Worm (Caenorhabditis elegans): Measurements from ENCODE around the gene wdr-5.2.

wdr-5.2 gene

DNA sequence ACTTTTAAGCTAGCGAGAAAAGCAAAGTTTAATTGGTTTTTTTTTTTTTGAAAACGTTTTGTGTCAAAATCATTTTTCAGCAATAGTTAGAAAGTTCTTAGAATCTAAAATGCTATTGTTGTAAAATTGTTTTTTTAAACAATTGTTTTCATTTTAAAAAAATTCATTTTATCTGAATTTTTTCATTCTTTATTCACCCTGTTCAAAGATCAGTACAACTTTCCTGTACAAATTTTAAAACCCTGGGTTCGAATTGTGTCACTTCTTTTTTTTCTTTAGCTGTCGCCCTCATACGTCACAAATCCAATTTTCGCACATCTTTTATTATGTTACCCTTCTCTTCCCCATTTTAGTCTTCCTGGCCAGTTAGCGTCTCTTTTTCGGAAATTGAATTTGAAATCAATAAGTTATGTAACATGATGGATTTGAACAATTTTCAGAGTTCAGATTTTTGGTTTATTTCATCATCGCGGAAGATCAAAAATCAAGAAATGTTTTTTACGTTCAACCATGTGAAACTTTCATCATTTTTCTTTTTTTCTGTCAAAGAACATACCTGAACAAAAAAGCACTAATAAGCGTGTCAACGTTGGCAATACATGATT is 6.9 kb downstream of the wdr-5.2 start (continued):
- no peak for TF ChIP-seq efl-3 (GFP tag; optimal IDR thresholded peaks at IDR 0.05)
- no peak for TF ChIP-seq isw-1 (GFP tag; IDR thresholded peaks at IDR 0.05)
- TF ChIP-seq nhr-84 (tag; optimal IDR thresholded peaks at IDR 0.05), result no peak
- TF ChIP-seq pag-3 (tag; optimal IDR thresholded peaks at IDR 0.05; ENCODE audit: borderline replicate concordance, insufficient read depth), result no peak
- no peak for TF ChIP-seq snpc-4 (tag; optimal IDR thresholded peaks at IDR 0.05)
- no peak for TF ChIP-seq elt-3 (tag; optimal IDR thresholded peaks at IDR 0.05)
- TF ChIP-seq F16B12.6 (tag; optimal IDR thresholded peaks at IDR 0.05), result no peak
- no peak for TF ChIP-seq elt-2 (tag; optimal IDR thresholded peaks at IDR 0.05)
- no peak for TF ChIP-seq nhr-19 (GFP tag; conservative IDR thresholded peaks at IDR 0.05)
- no peak for TF ChIP-seq xbp-1 (tag; optimal IDR thresholded peaks at IDR 0.05)
- no peak for TF ChIP-seq mdl-1 (tag; optimal IDR thresholded peaks at IDR 0.05)
- TF ChIP-seq lin-15B (tag; optimal IDR thresholded peaks at IDR 0.05), result no peak
- peak; percentile 60 for TF ChIP-seq nhr-71 (tag; optimal IDR thresholded peaks at IDR 0.05)
- no peak for TF ChIP-seq pax-3 (tag; optimal IDR thresholded peaks at IDR 0.05)
- TF ChIP-seq unc-98 (GFP tag; IDR thresholded peaks at IDR 0.05), result no peak
- no peak for TF ChIP-seq vab-15 (tag; optimal IDR thresholded peaks at IDR 0.05)
- TF ChIP-seq ets-5 (GFP tag; IDR thresholded peaks at IDR 0.05), result no peak
- TF ChIP-seq egl-13 (tag; optimal IDR thresholded peaks at IDR 0.05), result no peak
- TF ChIP-seq unc-130 (tag; optimal IDR thresholded peaks at IDR 0.05), result no peak
- no peak for TF ChIP-seq snu-23 (GFP tag; optimal IDR thresholded peaks at IDR 0.05)
- no peak for TF ChIP-seq rnt-1 (tag; optimal IDR thresholded peaks at IDR 0.05)
- no peak for TF ChIP-seq mab-9 (GFP tag; IDR thresholded peaks at IDR 0.05)
- TF ChIP-seq irx-1 (tag; optimal IDR thresholded peaks at IDR 0.05), result no peak
- TF ChIP-seq skn-1 (tag; optimal IDR thresholded peaks at IDR 0.05), result no peak
- no peak for TF ChIP-seq nhr-28 (tag; optimal IDR thresholded peaks at IDR 0.05)
- TF ChIP-seq ztf-4 (tag; optimal IDR thresholded peaks at IDR 0.05), result no peak
- no peak for TF ChIP-seq hlh-17 (GFP tag; optimal IDR thresholded peaks at IDR 0.05; ENCODE audit: borderline replicate concordance)
- TF ChIP-seq ces-1 (GFP tag; optimal IDR thresholded peaks at IDR 0.05), result peak; percentile 98
- no peak for TF ChIP-seq alr-1 (tag; optimal IDR thresholded peaks at IDR 0.05; ENCODE audit: borderline replicate concordance)
- no peak for TF ChIP-seq aha-1 (tag; optimal IDR thresholded peaks at IDR 0.05)

DNA sequence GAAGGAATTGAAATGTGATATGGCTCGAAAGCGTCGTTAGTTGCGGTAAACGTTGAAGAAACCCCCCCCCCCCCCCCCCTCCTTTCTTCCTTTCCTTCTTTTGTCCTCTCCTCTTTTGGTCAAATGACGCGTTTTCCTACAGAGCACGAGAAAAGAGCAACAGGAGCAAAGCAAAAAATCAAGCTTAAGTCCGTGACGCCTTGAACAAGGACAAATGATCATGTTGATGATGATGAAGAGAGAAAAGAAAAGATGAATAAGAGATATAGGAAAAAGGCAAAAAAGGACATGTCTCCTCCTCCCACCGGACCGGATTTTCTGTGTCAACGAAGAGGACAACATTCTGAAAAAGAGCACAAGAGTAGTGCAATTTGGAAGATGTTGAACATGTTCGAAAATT is 9.7 kb downstream of the wdr-5.2 start:
- TF ChIP-seq lin-14 (GFP tag; optimal IDR thresholded peaks at IDR 0.05), result peak; percentile 39
- TF ChIP-seq fkh-10 (GFP tag; optimal IDR thresholded peaks at IDR 0.05), result peak; percentile 47
- TF ChIP-seq hlh-17 (GFP tag; optimal IDR thresholded peaks at IDR 0.05; ENCODE audit: borderline replicate concordance), result no peak

- TF ChIP-seq fkh-4 (tag; optimal IDR thresholded peaks at IDR 0.05; ENCODE audit: borderline replicate concordance) (no peak), ces-1 (GFP tag; optimal IDR thresholded peaks at IDR 0.05) (no peak), rnt-1 (tag; optimal IDR thresholded peaks at IDR 0.05) (no peak), jun-1 (tag; optimal IDR thresholded peaks at IDR 0.05) (no peak)
These were observed 16.2 kb downstream of the wdr-5.2 start for ce11 chrX:14366081-14366480.

DNA sequence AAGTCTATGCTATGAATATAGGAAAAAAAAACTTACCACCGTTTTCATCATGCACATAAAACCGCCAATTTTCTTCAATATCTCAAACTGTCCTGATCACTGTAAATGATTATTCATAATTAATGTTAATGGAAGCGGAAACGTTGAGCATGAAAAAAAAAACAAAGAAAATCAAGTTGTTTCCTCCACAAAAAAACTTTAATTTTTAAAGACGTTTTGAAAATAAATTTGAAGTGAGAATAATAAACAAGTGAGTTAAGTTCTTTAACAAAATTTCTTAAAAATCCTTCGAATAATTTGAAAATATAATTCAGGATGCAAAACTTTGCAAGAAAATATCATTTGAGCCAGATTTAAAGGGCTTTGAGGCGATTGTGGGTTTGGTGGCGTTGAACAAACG is 20.4 kb downstream of the wdr-5.2 start, which contains the start of gene irk-3:
TSS of gene irk-3 (minus strand) at position 101 of the 400 bp plus-strand sequence.
- TF ChIP-seq efl-3 (GFP tag; optimal IDR thresholded peaks at IDR 0.05), result no peak
- TF ChIP-seq hlh-17 (GFP tag; optimal IDR thresholded peaks at IDR 0.05; ENCODE audit: borderline replicate concordance), result no peak
- TF ChIP-seq snu-23 (GFP tag; optimal IDR thresholded peaks at IDR 0.05), result no peak

DNA sequence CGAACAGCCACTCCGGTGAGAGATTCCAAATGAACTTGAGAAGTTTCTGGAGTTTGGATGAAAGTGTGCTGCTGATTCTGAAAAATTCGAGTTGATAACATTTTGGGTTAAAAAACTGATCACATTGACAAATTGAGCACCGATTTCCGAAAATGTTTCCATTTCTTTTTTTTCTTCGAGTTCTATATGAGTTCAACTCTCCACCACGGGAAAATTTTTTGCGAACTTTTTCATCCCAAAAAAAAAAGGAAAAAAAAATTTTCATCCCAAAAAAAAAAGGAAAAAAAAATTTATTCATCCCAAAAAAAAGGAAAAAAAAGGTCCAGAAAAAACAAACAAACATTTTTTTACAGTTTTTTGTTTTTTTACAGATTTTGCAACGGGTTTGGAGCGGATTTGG is 27.3 kb downstream of the wdr-5.2 start, which contains the start of gene Y60A9A.1:
TSS of gene Y60A9A.1 (minus strand) at position 101 of the 400 bp plus-strand sequence.
- no peak for TF ChIP-seq lin-14 (GFP tag; optimal IDR thresholded peaks at IDR 0.05)
- no peak for TF ChIP-seq unc-30 (tag; optimal IDR thresholded peaks at IDR 0.05)
- TF ChIP-seq elt-2 (tag; optimal IDR thresholded peaks at IDR 0.05), result no peak
- TF ChIP-seq grh-1 (GFP tag; IDR thresholded peaks at IDR 0.05), result no peak
- no peak for TF ChIP-seq hpl-2 (GFP tag; optimal IDR thresholded peaks at IDR 0.05)
- no peak for TF ChIP-seq pax-3 (tag; optimal IDR thresholded peaks at IDR 0.05)

Data from whole organism, L1 larva.